Fruit fly (Drosophila melanogaster): Measurements from ENCODE around the gene Exo84.

The Exo84 gene

dm6 chr3R:26042131-26042885, 9.7 kb downstream of the Exo84 start (continued):
- TF ChIP-seq Meics (GFP tag; optimal IDR thresholded peaks at IDR 0.05) (peak; percentile 96), Fer2 (tag; optimal IDR thresholded peaks at IDR 0.05) (peak; percentile 80), Deaf1 (tag; optimal IDR thresholded peaks at IDR 0.05) (peak; percentile 70), CG14710 (tag; optimal IDR thresholded peaks at IDR 0.05) (peak; percentile 92), Side (GFP tag; optimal IDR thresholded peaks at IDR 0.05) (peak; percentile 97), CG10274 (GFP tag; optimal IDR thresholded peaks at IDR 0.05) (peak; percentile 86), CG9437 (GFP tag; optimal IDR thresholded peaks at IDR 0.05) (peak; percentile 89), ken (GFP tag; IDR thresholded peaks at IDR 0.05) (peak; percentile 97), CG4730 (GFP tag; IDR thresholded peaks at IDR 0.05) (peak; percentile 96), seq (GFP tag; IDR thresholded peaks at IDR 0.05) (peak; percentile 97), CG14441 (GFP tag; IDR thresholded peaks at IDR 0.05) (peak; percentile 99), CG18764 (GFP tag; optimal IDR thresholded peaks at IDR 0.05) (peak; percentile 96), CG17328 (GFP tag; IDR thresholded peaks at IDR 0.05) (peak; percentile 98), Hand (GFP tag; optimal IDR thresholded peaks at IDR 0.05) (peak; percentile 86), h (optimal IDR thresholded peaks at IDR 0.05) (no peak), Trl (optimal IDR thresholded peaks at IDR 0.05) (peak in 1 of 2 experiments; percentile 76), Trl (GFP tag; optimal IDR thresholded peaks at IDR 0.05) (peak; percentile 98), Eip74EF (GFP tag; optimal IDR thresholded peaks at IDR 0.05) (peak; percentile 11 to 83), ato (GFP tag; IDR thresholded peaks at IDR 0.05; ENCODE audit: partially characterized antibody) (no peak), CkIIα-i1 (GFP tag; IDR thresholded peaks at IDR 0.05) (peak; percentile 79), stwl (tag; optimal IDR thresholded peaks at IDR 0.05) (peak; percentile 55), Adf1 (GFP tag; IDR thresholded peaks at IDR 0.05) (peak; percentile 81), CG12071 (GFP tag; optimal IDR thresholded peaks at IDR 0.05) (peak; percentile 95), CG33557 (GFP tag; optimal IDR thresholded peaks at IDR 0.05) (peak; percentile 75), danr (GFP tag; IDR thresholded peaks at IDR 0.05) (peak; percentile 91), CG17802 (tag; optimal IDR thresholded peaks at IDR 0.05) (peak; percentile 89), CG4854 (GFP tag; optimal IDR thresholded peaks at IDR 0.05) (peak; percentile 95), CG7963 (GFP tag; IDR thresholded peaks at IDR 0.05; ENCODE audit: partially characterized antibody) (no peak), zen (tag; optimal IDR thresholded peaks at IDR 0.05) (peak; percentile 92), CG17186 (GFP tag; optimal IDR thresholded peaks at IDR 0.05) (peak; percentile 90), E2f2 (GFP tag; IDR thresholded peaks at IDR 0.05) (peak; percentile 78), pum (GFP tag; optimal IDR thresholded peaks at IDR 0.05) (peak; percentile 96), CG1529 (GFP tag; optimal IDR thresholded peaks at IDR 0.05) (peak; percentile 92), CG7271 (tag; optimal IDR thresholded peaks at IDR 0.05) (peak; percentile 69), CG6854 (GFP tag; optimal IDR thresholded peaks at IDR 0.05) (peak; percentile 90), CG7556 (GFP tag; optimal IDR thresholded peaks at IDR 0.05) (peak; percentile 95), Stat92E (GFP tag; optimal IDR thresholded peaks at IDR 0.05) (peak in 1 of 3 experiments; percentile 59), Tbp (GFP tag; optimal IDR thresholded peaks at IDR 0.05) (no peak), CG3995 (GFP tag; optimal IDR thresholded peaks at IDR 0.05) (peak; percentile 83), CG17829 (tag; optimal IDR thresholded peaks at IDR 0.05) (peak; percentile 93), dm (GFP tag; optimal IDR thresholded peaks at IDR 0.05) (peak; percentile 97), CG8765 (GFP tag; IDR thresholded peaks at IDR 0.05) (peak; percentile 94), crp (GFP tag; optimal IDR thresholded peaks at IDR 0.05) (peak in 1 of 2 experiments; percentile 65), croc (GFP tag; conservative IDR thresholded peaks at IDR 0.05) (peak; percentile 87), cato (GFP tag; optimal IDR thresholded peaks at IDR 0.05; ENCODE audit: borderline replicate concordance) (peak; percentile 93), Oli (tag; optimal IDR thresholded peaks at IDR 0.05) (peak; percentile 96), Rx (GFP tag; IDR thresholded peaks at IDR 0.05) (peak; percentile 97), CG8388 (GFP tag; optimal IDR thresholded peaks at IDR 0.05) (peak; percentile 95), sug (tag; optimal IDR thresholded peaks at IDR 0.05) (peak; percentile 85)

Data from whole organism, embryonic.